Worm (Caenorhabditis elegans): Measurements from ENCODE around the gene B0524.3.

B0524.3 gene

ce11 chrIII:1921136-1921680 is 33.8 kb downstream of the B0524.3 start (continued):
- TF ChIP-seq madf-10 (tag; optimal IDR thresholded peaks at IDR 0.05) (peak; percentile 93), sdz-38 (tag; optimal IDR thresholded peaks at IDR 0.05) (no peak), nfyb-1 (GFP tag; IDR thresholded peaks at IDR 0.05) (peak; percentile 86; the same call in 1 of the 2 replicates), rcor-1 (GFP tag; IDR thresholded peaks at IDR 0.05) (peak; percentile 20; the same call in 1 of the 2 replicates), snpc-1.3 (tag; optimal IDR thresholded peaks at IDR 0.05; ENCODE audit: insufficient read depth) (peak; percentile 20), dpl-1 (GFP tag; optimal IDR thresholded peaks at IDR 0.05) (no peak), attf-6 (GFP tag; IDR thresholded peaks at IDR 0.05) (no peak), attf-3 (GFP tag; conservative IDR thresholded peaks at IDR 0.05) (no peak; the same call in 1 of the 2 replicates), snpc-3.4 (tag; optimal IDR thresholded peaks at IDR 0.05) (no peak), B0261.1 (tag; optimal IDR thresholded peaks at IDR 0.05) (peak; percentile 15), efl-1 (GFP tag; optimal IDR thresholded peaks at IDR 0.05) (no peak), tlf-1 (GFP tag; optimal IDR thresholded peaks at IDR 0.05) (peak; percentile 91), unc-130 (GFP tag; optimal IDR thresholded peaks at IDR 0.05) (no peak), let-607 (tag; optimal IDR thresholded peaks at IDR 0.05) (peak; percentile 68 to 76), cebp-1 (GFP tag; IDR thresholded peaks at IDR 0.05) (no peak; the same call in 1 of the 2 replicates), cebp-1 (tag; optimal IDR thresholded peaks at IDR 0.05) (peak; percentile 93), K11D2.4 (GFP tag; IDR thresholded peaks at IDR 0.05) (peak; percentile 89), gei-17 (GFP tag; optimal IDR thresholded peaks at IDR 0.05) (peak; percentile 79), cebp-2 (GFP tag; IDR thresholded peaks at IDR 0.05) (no peak), dox-1 (GFP tag; IDR thresholded peaks at IDR 0.05) (peak; percentile 94), Y53F4B.3 (GFP tag; IDR thresholded peaks at IDR 0.05) (no peak), F52B5.7 (tag; optimal IDR thresholded peaks at IDR 0.05) (peak; percentile 64), F57A8.1 (GFP tag; optimal IDR thresholded peaks at IDR 0.05) (peak; percentile 61), nhr-90 (tag; optimal IDR thresholded peaks at IDR 0.05) (peak; percentile 96), mel-28 (tag; optimal IDR thresholded peaks at IDR 0.05; ENCODE audit: borderline replicate concordance) (no peak), hsf-1 (GFP tag; IDR thresholded peaks at IDR 0.05) (no peak), zfh-2 (GFP tag; conservative IDR thresholded peaks at IDR 0.05) (peak; percentile 100), mes-4 (tag; optimal IDR thresholded peaks at IDR 0.05) (no peak), repo-1 (tag; optimal IDR thresholded peaks at IDR 0.05) (peak; percentile 81), lag-1 (GFP tag; IDR thresholded peaks at IDR 0.05) (0 out of 2 replicates have a peak, but pooled peaks have one; percentile 18), dpff-1 (tag; optimal IDR thresholded peaks at IDR 0.05) (no peak), ets-4 (GFP tag; optimal IDR thresholded peaks at IDR 0.05) (peak; percentile 92), madf-6 (GFP tag; IDR thresholded peaks at IDR 0.05) (no peak), ztf-25 (GFP tag; IDR thresholded peaks at IDR 0.05) (no peak), nhr-27 (tag; optimal IDR thresholded peaks at IDR 0.05) (peak; percentile 37), Y67H2A.10 (GFP tag; conservative IDR thresholded peaks at IDR 0.05) (no peak), ztf-18 (tag; optimal IDR thresholded peaks at IDR 0.05) (peak; percentile 65), ztf-22 (GFP tag; optimal IDR thresholded peaks at IDR 0.05) (peak; percentile 100), hmg-20 (GFP tag; IDR thresholded peaks at IDR 0.05) (peak; percentile 38; the same call in 1 of the 2 replicates), snpc-4 (GFP tag; optimal IDR thresholded peaks at IDR 0.05) (peak; percentile 75), snpc-4 (tag; optimal IDR thresholded peaks at IDR 0.05) (peak in 3 of 4 experiments; percentile 65 to 78 (median 74)), madf-8 (GFP tag; conservative IDR thresholded peaks at IDR 0.05) (no peak), B0019.2 (GFP tag; conservative IDR thresholded peaks at IDR 0.05) (no peak), lin-54 (GFP tag; optimal IDR thresholded peaks at IDR 0.05) (peak; percentile 66), sptf-2 (GFP tag; optimal IDR thresholded peaks at IDR 0.05) (peak; percentile 19), ceh-100 (GFP tag; IDR thresholded peaks at IDR 0.05) (no peak), mxl-1 (tag; optimal IDR thresholded peaks at IDR 0.05) (no peak), unc-62 (GFP tag; optimal IDR thresholded peaks at IDR 0.05) (peak; percentile 46)
